Fruit fly (Drosophila melanogaster) whole organism, pupa: ENCODE results near the gene CG12448.

ENCODE experiments used
- CG10348 ChIP-seq: fragments of 200-800 bp; sonication (Bioruptor generic); IDR thresholded peaks from 2 replicates; pipeline ENCODE4 v1.3.6; 2022; ENCODE audit warnings: missing biosample characterization, missing genetic modification characterization
- CG12605 ChIP-seq: fragments of 200-800 bp; sonication (Bioruptor generic); IDR thresholded peaks from 2 replicates; pipeline ENCODE4 v1.3.6; 2022; ENCODE audit warnings: missing biosample characterization, missing genetic modification characterization
- CG13204 ChIP-seq: fragments of 200-800 bp; sonication (Bioruptor generic); optimal IDR thresholded peaks from 2 replicates; lab custom pipeline; 2018; ENCODE audit warnings: missing biosample characterization, mild to moderate bottlenecking, missing genetic modification characterization, moderate library complexity
- CG14655 ChIP-seq: fragments of 200-800 bp; sonication (Bioruptor generic); optimal IDR thresholded peaks from 3 replicates; lab custom pipeline; 2017; ENCODE audit warnings: mild to moderate bottlenecking, missing biosample characterization, missing genetic modification reagents, missing genetic modification characterization
- CG15710 ChIP-seq: fragments of 200-800 bp; sonication (Bioruptor generic); optimal IDR thresholded peaks from 2 replicates; lab custom pipeline; 2018; ENCODE audit warnings: missing biosample characterization, mild to moderate bottlenecking, missing genetic modification characterization, moderate library complexity
- CG17806 ChIP-seq: fragments of 200-800 bp; sonication (Bioruptor generic); optimal IDR thresholded peaks from 2 replicates; lab custom pipeline; 2018; ENCODE audit warnings: missing biosample characterization, mild to moderate bottlenecking, missing genetic modification characterization, moderate library complexity
- CG32121 ChIP-seq: fragments of 200-800 bp; sonication (Bioruptor generic); IDR thresholded peaks from 2 replicates; pipeline ENCODE4 v1.3.6; 2022; ENCODE audit warnings: missing biosample characterization, missing genetic modification characterization
- CG34367 ChIP-seq: fragments of 200-800 bp; sonication (Bioruptor generic); optimal IDR thresholded peaks from 2 replicates; lab custom pipeline; 2018; ENCODE audit warnings: missing biosample characterization, mild to moderate bottlenecking, missing genetic modification characterization
- CG4496 ChIP-seq: fragments of 200-800 bp; sonication (Bioruptor generic); IDR thresholded peaks from 3 replicates; pipeline ENCODE4 v1.3.6; 2022; ENCODE audit warnings: missing biosample characterization, missing genetic modification characterization
- CG8159 ChIP-seq: fragments of 200-800 bp; sonication (Bioruptor generic); optimal IDR thresholded peaks from 3 replicates; lab custom pipeline; 2018; ENCODE audit warnings: missing biosample characterization, mild to moderate bottlenecking, missing genetic modification characterization, moderate library complexity
- CG8301 ChIP-seq: fragments of 200-800 bp; sonication (Bioruptor generic); optimal IDR thresholded peaks from 2 replicates; lab custom pipeline; 2018; ENCODE audit warnings: missing biosample characterization, mild to moderate bottlenecking, missing genetic modification characterization
- CG9948 ChIP-seq: fragments of 200-800 bp; sonication (Bioruptor generic); optimal IDR thresholded peaks from 2 replicates; lab custom pipeline; 2018; ENCODE audit warnings: missing biosample characterization, mild to moderate bottlenecking, missing genetic modification characterization, moderate library complexity
- D1 ChIP-seq: fragments of 200-800 bp; sonication (Bioruptor generic); optimal IDR thresholded peaks from 2 replicates; lab custom pipeline; 2018; ENCODE audit warnings: missing biosample characterization, mild to moderate bottlenecking, missing genetic modification characterization, moderate library complexity
- EcR ChIP-seq: fragments of 200-800 bp; sonication (Bioruptor generic); optimal IDR thresholded peaks from 3 replicates; lab custom pipeline; 2019; ENCODE audit warnings: missing biosample characterization, missing genetic modification characterization, mild to moderate bottlenecking, moderate library complexity, missing genetic modification reagents
- Ets98B ChIP-seq: fragments of 200-800 bp; sonication (Bioruptor generic); IDR thresholded peaks from 2 replicates; pipeline ENCODE4 v1.3.6; 2022; ENCODE audit warnings: missing biosample characterization, missing genetic modification characterization
- Pif1A ChIP-seq: fragments of 200-800 bp; sonication (Bioruptor generic); optimal IDR thresholded peaks from 3 replicates; lab custom pipeline; 2016; ENCODE audit warnings: missing biosample characterization, missing genetic modification characterization
- Pif1B ChIP-seq: fragments of 200-800 bp; sonication (Bioruptor generic); optimal IDR thresholded peaks from 3 replicates; lab custom pipeline; 2016; ENCODE audit warnings: missing biosample characterization, missing genetic modification characterization
- Snoo ChIP-seq: fragments of 200-800 bp; sonication (Bioruptor generic); optimal IDR thresholded peaks from 3 replicates; lab custom pipeline; 2017; ENCODE audit warnings: missing biosample characterization, mild to moderate bottlenecking, missing genetic modification characterization, inconsistent platforms
- fd96Ca ChIP-seq: fragments of 200-800 bp; sonication (Bioruptor generic); IDR thresholded peaks from 3 replicates; pipeline ENCODE4 v1.3.6; 2022; ENCODE audit warnings: missing biosample characterization, missing genetic modification characterization
- gl ChIP-seq: fragments of 200-800 bp; sonication (Bioruptor generic); optimal IDR thresholded peaks from 2 replicates; lab custom pipeline; 2018; ENCODE audit warnings: missing biosample characterization, mild to moderate bottlenecking, missing genetic modification characterization
- rn ChIP-seq: fragments of 200-800 bp; sonication (Bioruptor generic); IDR thresholded peaks from 2 replicates; pipeline ENCODE4 v1.3.6; 2022; ENCODE audit warnings: missing biosample characterization, missing genetic modification characterization

CG12448 gene

DNA sequence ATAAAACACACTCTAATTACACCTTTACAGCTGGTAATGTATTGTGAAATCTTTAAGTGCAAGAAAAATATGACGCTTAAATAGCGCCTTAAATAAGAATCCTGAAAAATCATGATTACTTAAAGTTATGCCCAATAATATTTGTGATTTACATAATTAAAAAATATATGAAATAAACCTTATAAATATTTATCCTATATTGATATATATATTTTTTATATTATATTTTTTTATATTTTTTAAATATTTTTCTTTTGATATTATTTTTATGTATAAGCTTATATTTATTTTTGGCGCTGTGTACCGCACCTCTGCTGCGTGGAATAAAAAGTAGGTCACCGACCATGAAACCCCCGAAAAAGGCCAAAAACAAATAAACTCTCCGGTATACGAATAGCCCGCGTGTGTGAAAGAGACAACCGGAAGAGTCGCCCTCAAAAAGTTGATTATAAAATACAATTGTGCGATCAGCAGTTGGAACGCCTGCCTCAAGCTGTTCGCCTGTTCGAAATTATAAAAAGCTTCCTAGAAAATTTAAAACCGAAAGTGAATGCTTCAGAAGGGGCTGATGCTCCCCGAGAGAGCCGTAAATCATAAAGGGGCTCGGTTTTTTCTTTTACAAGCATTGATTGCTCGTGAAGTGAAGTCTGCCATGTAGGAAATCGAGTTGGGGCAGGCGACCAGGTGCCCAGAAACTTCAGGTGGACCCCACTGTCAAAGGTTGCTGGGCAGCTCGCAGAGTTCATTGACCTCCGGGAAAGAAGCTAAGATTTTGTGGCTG lies 32.6 kb upstream of the CG12448 start:
- TF ChIP-seq EcR (peak; percentile 98), fd96Ca (GFP tag; lab: Robert Waterston, UW) (no peak)

DNA sequence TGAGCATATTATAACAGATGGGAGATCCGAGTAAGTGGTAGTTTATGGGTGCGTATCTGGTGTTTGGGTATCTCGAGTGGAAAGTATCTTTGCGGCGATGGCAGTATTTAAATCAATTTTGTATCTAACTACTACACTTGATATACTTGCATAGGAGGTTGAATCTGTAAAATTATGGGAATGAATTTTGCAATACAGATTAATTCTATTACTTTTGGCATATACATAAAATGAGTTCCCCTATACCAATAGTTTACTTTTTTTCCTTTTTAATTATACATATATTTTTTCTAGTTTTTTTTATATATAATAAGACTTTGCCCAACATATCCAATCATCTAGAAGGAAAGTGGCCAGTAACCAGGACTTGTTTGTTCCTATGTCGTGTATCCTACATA lies 32.0 kb upstream of the CG12448 start:
- TF ChIP-seq CG4496 (GFP tag; lab: Robert Waterston, UW), result no peak
- peak; percentile 60 for TF ChIP-seq Pif1A (GFP tag; lab: Kevin White, UChicago)
- no peak for TF ChIP-seq Snoo (tag; lab: Kevin White, UChicago)
- TF ChIP-seq fd96Ca (GFP tag; lab: Robert Waterston, UW), result no peak
- peak; percentile 84 for TF ChIP-seq CG9948 (tag; lab: Kevin White, UChicago)
- TF ChIP-seq CG15710 (tag; lab: Kevin White, UChicago), result peak; percentile 83
- TF ChIP-seq CG14655 (GFP tag; lab: Kevin White, UChicago), result no peak
- TF ChIP-seq CG17806 (tag; lab: Kevin White, UChicago), result peak; percentile 73
- no peak for TF ChIP-seq CG10348 (GFP tag; lab: Robert Waterston, UW)
- TF ChIP-seq CG32121 (GFP tag; lab: Robert Waterston, UW), result no peak
- no peak for TF ChIP-seq Ets98B (GFP tag; lab: Robert Waterston, UW)
- TF ChIP-seq CG8159 (tag; lab: Kevin White, UChicago), result peak; percentile 84
- peak; percentile 34 for TF ChIP-seq D1 (tag; lab: Kevin White, UChicago)
- peak; percentile 61 for TF ChIP-seq CG34367 (tag; lab: Kevin White, UChicago)

DNA sequence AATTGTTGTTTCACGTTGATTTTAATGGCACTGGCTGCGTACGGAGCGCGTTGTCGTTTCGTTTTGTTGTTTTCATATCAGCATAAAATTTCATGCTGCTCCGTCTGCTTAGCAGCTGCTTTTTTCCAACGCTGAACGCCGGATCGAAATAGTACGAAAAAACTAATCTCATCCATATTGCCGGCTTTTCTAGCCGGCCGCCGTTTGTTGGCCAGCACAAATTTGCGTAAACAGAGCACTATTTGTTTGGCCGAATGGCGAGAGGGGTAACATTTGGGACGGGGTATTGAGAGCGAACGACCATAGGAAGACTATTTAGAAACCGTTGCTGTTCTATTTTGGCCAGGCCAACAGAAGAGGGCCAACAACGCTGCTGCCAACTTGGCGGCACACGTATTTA lies 31.4 kb upstream of the CG12448 start:
- TF ChIP-seq EcR, result peak; percentile 83
- no peak for TF ChIP-seq CG12605 (GFP tag; lab: Robert Waterston, UW)
- TF ChIP-seq Pif1A (GFP tag; lab: Kevin White, UChicago), result no peak
- TF ChIP-seq CG8159 (tag; lab: Kevin White, UChicago), result no peak
- TF ChIP-seq CG8301, result no peak
- TF ChIP-seq, all 21 proteins: peak for 1

DNA sequence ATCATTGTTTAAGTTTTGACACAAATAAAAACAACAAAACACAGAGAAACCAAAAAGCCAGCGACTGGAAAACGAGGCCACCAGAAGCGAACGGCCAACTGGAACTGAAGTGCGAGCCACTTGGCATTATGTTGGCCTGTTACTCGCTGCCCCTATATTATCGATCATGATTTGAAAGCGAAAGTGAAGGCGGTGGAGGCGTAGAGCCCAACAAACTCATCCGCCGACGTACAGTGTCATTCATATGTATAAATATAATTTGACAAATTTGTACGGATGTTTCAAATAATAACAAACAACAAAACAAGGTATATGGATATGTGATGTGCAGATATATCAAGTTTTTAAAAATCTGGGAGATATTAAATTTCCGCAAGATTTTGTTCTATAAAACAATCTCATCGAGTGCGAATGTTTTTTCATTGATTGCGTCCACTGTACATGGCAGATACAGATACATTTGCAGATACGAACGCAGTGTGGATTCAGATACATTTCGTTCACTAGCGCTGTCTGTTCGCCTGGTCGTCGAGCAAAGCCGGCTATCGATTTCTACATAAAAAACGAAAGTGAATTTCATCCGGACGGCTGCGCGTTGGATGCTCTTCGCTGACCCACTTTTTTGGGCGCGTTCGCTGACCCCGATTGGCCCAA lies 30.2 kb upstream of the CG12448 start:
- TF ChIP-seq Ets98B (GFP tag; lab: Robert Waterston, UW), result peak; percentile 91
- TF ChIP-seq CG12605 (GFP tag; lab: Robert Waterston, UW), result peak; percentile 90
- TF ChIP-seq EcR, result no peak
- peak; percentile 94 for TF ChIP-seq CG4496 (GFP tag; lab: Robert Waterston, UW)
- peak; percentile 88 for TF ChIP-seq fd96Ca (GFP tag; lab: Robert Waterston, UW)
- TF ChIP-seq gl (tag; lab: Kevin White, UChicago), result peak; percentile 90
- TF ChIP-seq Pif1A (GFP tag; lab: Kevin White, UChicago), result peak; percentile 96
- peak; percentile 93 for TF ChIP-seq CG17806 (tag; lab: Kevin White, UChicago)
- TF ChIP-seq CG32121 (GFP tag; lab: Robert Waterston, UW), result peak; percentile 94
- peak; percentile 95 for TF ChIP-seq Snoo (tag; lab: Kevin White, UChicago)
- peak; percentile 95 for TF ChIP-seq CG8159 (tag; lab: Kevin White, UChicago)
- TF ChIP-seq CG13204 (GFP tag; lab: Kevin White, UChicago), result peak; percentile 81
- peak; percentile 83 for TF ChIP-seq CG8301
- peak; percentile 88 for TF ChIP-seq D1 (tag; lab: Kevin White, UChicago)
- peak; percentile 80 for TF ChIP-seq CG10348 (GFP tag; lab: Robert Waterston, UW)
- peak; percentile 96 for TF ChIP-seq Pif1B (GFP tag; lab: Kevin White, UChicago)
- peak; percentile 79 for TF ChIP-seq CG14655 (GFP tag; lab: Kevin White, UChicago)
- peak; percentile 96 for TF ChIP-seq CG34367 (tag; lab: Kevin White, UChicago)
- TF ChIP-seq rn, result peak; percentile 81
- TF ChIP-seq CG9948 (tag; lab: Kevin White, UChicago), result peak; percentile 93
- TF ChIP-seq CG15710 (tag; lab: Kevin White, UChicago), result peak; percentile 92
- TF ChIP-seq, all 21 proteins: peak for 20

DNA sequence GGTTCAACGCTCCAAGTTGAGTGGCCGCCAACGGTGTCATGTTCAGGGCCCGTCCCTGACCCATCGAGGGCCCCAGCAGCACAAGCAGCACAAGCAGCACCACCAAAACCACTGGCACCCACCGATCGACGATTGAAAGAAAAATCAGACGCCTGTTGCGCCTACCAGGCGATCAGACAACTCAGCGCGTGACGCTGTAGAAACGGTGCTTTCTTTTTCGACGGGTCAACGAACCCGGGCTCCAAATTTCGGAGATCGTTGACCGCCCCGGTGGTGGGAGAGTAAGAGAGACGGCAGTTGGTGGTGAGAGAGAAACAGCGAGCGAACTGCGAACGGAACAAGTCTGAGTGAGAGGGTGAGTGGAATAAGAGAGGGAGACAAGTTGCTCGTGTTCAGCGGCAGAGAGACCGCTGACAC lies 29.6 kb upstream of the CG12448 start:
- TF ChIP-seq CG8159 (tag; lab: Kevin White, UChicago), result no peak
- peak; percentile 60 for TF ChIP-seq CG13204 (GFP tag; lab: Kevin White, UChicago)
- TF ChIP-seq rn, result no peak
- peak; percentile 100 for TF ChIP-seq EcR
- TF ChIP-seq CG15710 (tag; lab: Kevin White, UChicago), result no peak
